Worm (Caenorhabditis elegans) whole organism, L2 larva: ENCODE results near the gene K12G11.6.
A peak's percentile ranks its signal among the peaks of the same experiment; 100 is the strongest.

Source experiments
- C34F6.9 ChIP-seq: fragments of 150-350 bp; optimal IDR thresholded peaks from 2 replicates; lab custom pipeline; 2014; ENCODE audit warnings: missing biosample characterization, missing genetic modification characterization
- F13H6.1 ChIP-seq: sonication (generic microtip); optimal IDR thresholded peaks from 2 replicates; lab custom pipeline; 2016; ENCODE audit warnings: missing genetic modification characterization, missing compliant biosample characterization
- R02D3.7 ChIP-seq: fragments of 150-350 bp; optimal IDR thresholded peaks from 2 replicates; lab custom pipeline; 2014; ENCODE audit warnings: missing biosample characterization, missing genetic modification characterization
- Y55F3AM.14 ChIP-seq: fragments of 200-800 bp; sonication (Bioruptor generic); optimal IDR thresholded peaks from 2 replicates; lab custom pipeline; 2018; ENCODE audit warnings: mild to moderate bottlenecking, missing genetic modification characterization, missing compliant biosample characterization
- ZK546.5 ChIP-seq: sonication (generic microtip); optimal IDR thresholded peaks from 2 replicates; lab custom pipeline; 2017; ENCODE audit warnings: missing biosample characterization, missing genetic modification characterization
- alr-1 ChIP-seq: fragments of 150-350 bp; optimal IDR thresholded peaks from 2 replicates; lab custom pipeline; 2014; ENCODE audit warnings: missing biosample characterization, missing genetic modification characterization
- aly-2 ChIP-seq: fragments of 150-350 bp; optimal IDR thresholded peaks from 2 replicates; lab custom pipeline; 2014; ENCODE audit warnings: missing biosample characterization, missing genetic modification characterization
- ama-1 ChIP-seq: fragments of 150-350 bp; optimal IDR thresholded peaks from 2 replicates; lab custom pipeline; 2018; ENCODE audit warnings: inconsistent platforms
- blmp-1 ChIP-seq: sonication (generic microtip); optimal IDR thresholded peaks from 2 replicates; lab custom pipeline; 2017; ENCODE audit warnings: missing genetic modification characterization, mild to moderate bottlenecking, missing compliant biosample characterization, antibody characterized with exemption, moderate library complexity; ENCODE audit not compliant: insufficient read depth
- ceh-16 ChIP-seq: fragments of 150-350 bp; optimal IDR thresholded peaks from 2 replicates; lab custom pipeline; 2014; ENCODE audit warnings: missing biosample characterization, missing genetic modification characterization
- ceh-82 ChIP-seq: fragments of 150-350 bp; optimal IDR thresholded peaks from 2 replicates; lab custom pipeline; 2014; ENCODE audit warnings: missing biosample characterization, missing genetic modification characterization
- crh-2 ChIP-seq: sonication (generic microtip); optimal IDR thresholded peaks from 2 replicates; lab custom pipeline; 2017; ENCODE audit warnings: missing biosample characterization, missing genetic modification characterization
- dmd-4 ChIP-seq: sonication (generic microtip); optimal IDR thresholded peaks from 2 replicates; lab custom pipeline; 2017; ENCODE audit warnings: missing biosample characterization, missing genetic modification characterization
- egl-27 ChIP-seq: sonication (generic microtip); optimal IDR thresholded peaks from 3 replicates; lab custom pipeline; 2017; ENCODE audit warnings: missing biosample characterization, missing genetic modification reagents, missing genetic modification characterization
- elt-1 ChIP-seq: fragments of 150-350 bp; optimal IDR thresholded peaks from 2 replicates; lab custom pipeline; 2014; ENCODE audit warnings: missing biosample characterization, missing genetic modification characterization
- elt-3 ChIP-seq: sonication (generic microtip); optimal IDR thresholded peaks from 2 replicates; lab custom pipeline; 2017; ENCODE audit warnings: missing biosample characterization, missing genetic modification characterization
- fos-1 ChIP-seq: fragments of 150-350 bp; optimal IDR thresholded peaks from 2 replicates; lab custom pipeline; 2014; ENCODE audit warnings: missing biosample characterization, missing genetic modification characterization
- gmeb-1 ChIP-seq: fragments of 150-350 bp; optimal IDR thresholded peaks from 2 replicates; lab custom pipeline; 2014; ENCODE audit warnings: missing biosample characterization, missing genetic modification characterization
- lin-11 ChIP-seq: fragments of 150-350 bp; sonication (generic microtip); optimal IDR thresholded peaks from 2 replicates; lab custom pipeline; 2014; ENCODE audit warnings: missing biosample characterization, missing genetic modification characterization, inconsistent platforms, mixed read lengths
- lin-13 ChIP-seq: fragments of 150-350 bp; optimal IDR thresholded peaks from 2 replicates; lab custom pipeline; 2014; ENCODE audit warnings: missing biosample characterization, missing genetic modification reagents, missing genetic modification characterization
- lin-39 ChIP-seq: fragments of 150-350 bp; optimal IDR thresholded peaks from 2 replicates; lab custom pipeline; 2014; ENCODE audit warnings: missing biosample characterization, missing genetic modification reagents, missing genetic modification characterization
- lsy-2 ChIP-seq, 2 experiments: fragments of 150-350 bp in 1 of 2; sonication (generic microtip) in 1 of 2; optimal IDR thresholded peaks; 2 replicates each; lab custom pipeline; 2014 to 2017; ENCODE audit warnings: missing biosample characterization in 2 of 2, missing genetic modification characterization in 2 of 2
- mab-5 ChIP-seq: fragments of 150-350 bp; optimal IDR thresholded peaks from 2 replicates; lab custom pipeline; 2014; ENCODE audit warnings: missing biosample characterization, missing genetic modification characterization
- mbf-1 ChIP-seq: sonication (generic microtip); optimal IDR thresholded peaks from 2 replicates; lab custom pipeline; 2017; ENCODE audit warnings: missing biosample characterization, missing genetic modification characterization
- mdl-1 ChIP-seq, 2 experiments: fragments of 150-350 bp in 1 of 2; sonication (generic microtip) in 1 of 2; optimal IDR thresholded peaks; 2 replicates each; lab custom pipeline; 2017; ENCODE audit warnings: missing biosample characterization in 2 of 2, missing genetic modification characterization in 2 of 2
- nhr-10 ChIP-seq: sonication (generic microtip); optimal IDR thresholded peaks from 2 replicates; lab custom pipeline; 2017; ENCODE audit warnings: missing biosample characterization, missing genetic modification characterization
- nhr-11 ChIP-seq: fragments of 150-350 bp; optimal IDR thresholded peaks from 2 replicates; lab custom pipeline; 2014; ENCODE audit warnings: missing biosample characterization, missing genetic modification characterization
- nhr-12 ChIP-seq: fragments of 150-350 bp; optimal IDR thresholded peaks from 2 replicates; lab custom pipeline; 2014; ENCODE audit warnings: missing biosample characterization, missing genetic modification characterization
- nhr-129 ChIP-seq: fragments of 150-350 bp; optimal IDR thresholded peaks from 2 replicates; lab custom pipeline; 2014; ENCODE audit warnings: missing biosample characterization, missing genetic modification characterization
- nhr-21 ChIP-seq: fragments of 150-350 bp; optimal IDR thresholded peaks from 2 replicates; lab custom pipeline; 2014; ENCODE audit warnings: missing biosample characterization, missing genetic modification characterization
- nhr-23 ChIP-seq: fragments of 150-350 bp; optimal IDR thresholded peaks from 2 replicates; lab custom pipeline; 2014; ENCODE audit warnings: missing biosample characterization, missing genetic modification reagents, missing genetic modification characterization
- nhr-237 ChIP-seq: fragments of 150-350 bp; optimal IDR thresholded peaks from 2 replicates; lab custom pipeline; 2014; ENCODE audit warnings: missing biosample characterization, missing genetic modification characterization
- nhr-25 ChIP-seq: fragments of 150-350 bp; sonication (generic microtip); optimal IDR thresholded peaks from 3 replicates; lab custom pipeline; 2014; ENCODE audit warnings: missing biosample characterization, missing genetic modification characterization
- nhr-6 ChIP-seq: fragments of 150-350 bp; optimal IDR thresholded peaks from 2 replicates; lab custom pipeline; 2014; ENCODE audit warnings: missing biosample characterization, missing genetic modification characterization
- nhr-77 ChIP-seq: fragments of 150-350 bp; optimal IDR thresholded peaks from 2 replicates; lab custom pipeline; 2014; ENCODE audit warnings: missing biosample characterization, missing genetic modification characterization
- peb-1 ChIP-seq: fragments of 150-350 bp; optimal IDR thresholded peaks from 2 replicates; lab custom pipeline; 2014; ENCODE audit warnings: missing biosample characterization, missing genetic modification characterization
- sem-4 ChIP-seq: fragments of 150-350 bp; optimal IDR thresholded peaks from 2 replicates; lab custom pipeline; 2014; ENCODE audit warnings: missing biosample characterization, missing genetic modification reagents, missing genetic modification characterization
- sma-3 ChIP-seq: sonication (generic microtip); optimal IDR thresholded peaks from 2 replicates; lab custom pipeline; 2016; ENCODE audit warnings: missing genetic modification reagents, missing genetic modification characterization, missing compliant biosample characterization
- sma-9 ChIP-seq, 2 experiments: fragments of 150-350 bp in 1 of 2; sonication (generic microtip) in 1 of 2; optimal IDR thresholded peaks; 2 replicates each; lab custom pipeline; 2014 to 2016; ENCODE audit warnings: missing genetic modification characterization in 2 of 2, mild to moderate bottlenecking in 1 of 2, missing biosample characterization in 1 of 2, missing compliant biosample characterization in 1 of 2, missing genetic modification reagents in 1 of 2, moderate library complexity in 1 of 2
- snpc-4 ChIP-seq: fragments of 150-350 bp; optimal IDR thresholded peaks from 2 replicates; lab custom pipeline; 2014; ENCODE audit warnings: missing biosample characterization, missing genetic modification characterization
- unc-39 ChIP-seq: fragments of 150-350 bp; optimal IDR thresholded peaks from 2 replicates; lab custom pipeline; 2014; ENCODE audit warnings: missing biosample characterization, missing genetic modification characterization
- unc-55 ChIP-seq: fragments of 150-350 bp; sonication (generic microtip); optimal IDR thresholded peaks from 3 replicates; lab custom pipeline; 2014; ENCODE audit warnings: missing biosample characterization, missing genetic modification reagents, missing genetic modification characterization
- unc-62 ChIP-seq: fragments of 150-350 bp; optimal IDR thresholded peaks from 2 replicates; lab custom pipeline; 2014; ENCODE audit warnings: missing biosample characterization, missing genetic modification reagents, missing genetic modification characterization
- zag-1 ChIP-seq: fragments of 150-350 bp; optimal IDR thresholded peaks from 2 replicates; lab custom pipeline; 2014; ENCODE audit warnings: missing biosample characterization, missing genetic modification characterization
- ztf-4 ChIP-seq: fragments of 150-350 bp; optimal IDR thresholded peaks from 2 replicates; lab custom pipeline; 2014; ENCODE audit warnings: missing biosample characterization, missing genetic modification characterization

K12G11.6 gene

DNA sequence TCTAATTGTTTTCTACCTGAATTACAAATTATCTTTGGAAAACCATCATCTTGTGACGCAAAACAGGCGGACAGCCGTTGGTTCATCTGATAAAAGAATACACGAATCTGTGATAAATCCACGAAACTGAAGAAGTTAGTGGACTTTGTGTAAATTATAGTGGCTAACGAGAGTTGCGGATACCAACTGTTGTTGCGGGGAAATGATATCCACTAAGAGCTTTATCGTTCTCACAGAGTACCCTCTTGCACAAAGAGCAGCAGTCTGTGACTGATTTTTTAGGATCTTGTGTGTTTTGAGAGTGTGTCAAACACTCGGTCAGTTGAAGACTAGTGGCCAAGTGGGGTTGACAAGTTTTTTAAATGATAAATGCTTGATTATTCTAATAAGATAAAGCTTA is 25.5 kb downstream of the K12G11.6 start:
- TF ChIP-seq sem-4 (tag; lab: Kevin White, UChicago): no peak
- TF ChIP-seq nhr-129 (tag; lab: Kevin White, UChicago): peak; percentile 11

DNA sequence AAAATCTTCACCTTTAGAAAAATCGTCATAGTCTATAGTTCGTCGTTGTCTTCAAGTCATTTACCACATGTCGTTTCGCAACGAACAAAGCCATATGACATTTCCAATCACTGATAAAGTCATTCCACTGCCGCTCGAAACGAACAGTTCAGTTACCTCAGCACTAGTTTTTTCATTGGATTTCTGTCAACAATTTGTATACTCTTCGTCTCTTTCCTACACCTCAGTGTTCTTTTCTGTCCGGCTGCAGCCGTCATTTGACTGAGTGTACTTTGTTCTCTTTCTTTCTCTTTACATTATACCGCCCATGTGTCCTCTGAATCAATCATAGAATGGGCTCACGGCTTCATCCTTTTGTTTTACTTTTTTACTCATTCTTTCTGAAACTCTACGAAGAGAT is 27.1 kb downstream of the K12G11.6 start:
- no peak for TF ChIP-seq zag-1 (tag; lab: Kevin White, UChicago)
- peak in 1 of 2 experiments; percentile 41 for TF ChIP-seq lsy-2 (tag; optimal IDR thresholded peaks at IDR 0.05; lab: Kevin White, UChicago)
- no peak for TF ChIP-seq mab-5
- TF ChIP-seq crh-2 (tag; lab: Kevin White, UChicago): peak; percentile 27
- TF ChIP-seq nhr-23 (tag; lab: Kevin White, UChicago): no peak
- TF ChIP-seq fos-1 (tag; lab: Kevin White, UChicago): peak; percentile 39
- peak; percentile 29 for TF ChIP-seq sem-4 (tag; lab: Kevin White, UChicago)
- peak; percentile 33 for TF ChIP-seq nhr-25 (tag; lab: Kevin White, UChicago)
- no peak for TF ChIP-seq unc-62 (GFP tag; lab: Kevin White, UChicago)
- peak; percentile 38 for TF ChIP-seq sma-3
- TF ChIP-seq Y55F3AM.14: peak; percentile 25
- peak; percentile 81 for TF ChIP-seq unc-55 (GFP tag; lab: Kevin White, UChicago)
- TF ChIP-seq gmeb-1: no peak
- TF ChIP-seq ZK546.5 (tag; lab: Kevin White, UChicago): no peak
- TF ChIP-seq alr-1 (tag; lab: Kevin White, UChicago): no peak
- peak; percentile 24 for TF ChIP-seq snpc-4
- TF ChIP-seq nhr-12 (tag; lab: Kevin White, UChicago): no peak
- TF ChIP-seq lin-11 (tag; lab: Kevin White, UChicago): no peak
- TF ChIP-seq F13H6.1 (tag; lab: Kevin White, UChicago): peak; percentile 49
- no peak for TF ChIP-seq ceh-16 (tag; lab: Kevin White, UChicago)
- TF ChIP-seq nhr-21 (tag; lab: Kevin White, UChicago): peak; percentile 37
- TF ChIP-seq lin-39 (tag; lab: Kevin White, UChicago): no peak
- TF ChIP-seq nhr-6 (tag; lab: Kevin White, UChicago): no peak
- peak; percentile 40 for TF ChIP-seq sma-9 (GFP tag; optimal IDR thresholded peaks at IDR 0.05; lab: Kevin White, UChicago)
- no peak for TF ChIP-seq sma-9 (tag; optimal IDR thresholded peaks at IDR 0.05; lab: Kevin White, UChicago)
- TF ChIP-seq nhr-129 (tag; lab: Kevin White, UChicago): peak; percentile 68
- TF ChIP-seq C34F6.9 (tag; lab: Kevin White, UChicago): peak; percentile 36
- TF ChIP-seq peb-1: no peak

DNA sequence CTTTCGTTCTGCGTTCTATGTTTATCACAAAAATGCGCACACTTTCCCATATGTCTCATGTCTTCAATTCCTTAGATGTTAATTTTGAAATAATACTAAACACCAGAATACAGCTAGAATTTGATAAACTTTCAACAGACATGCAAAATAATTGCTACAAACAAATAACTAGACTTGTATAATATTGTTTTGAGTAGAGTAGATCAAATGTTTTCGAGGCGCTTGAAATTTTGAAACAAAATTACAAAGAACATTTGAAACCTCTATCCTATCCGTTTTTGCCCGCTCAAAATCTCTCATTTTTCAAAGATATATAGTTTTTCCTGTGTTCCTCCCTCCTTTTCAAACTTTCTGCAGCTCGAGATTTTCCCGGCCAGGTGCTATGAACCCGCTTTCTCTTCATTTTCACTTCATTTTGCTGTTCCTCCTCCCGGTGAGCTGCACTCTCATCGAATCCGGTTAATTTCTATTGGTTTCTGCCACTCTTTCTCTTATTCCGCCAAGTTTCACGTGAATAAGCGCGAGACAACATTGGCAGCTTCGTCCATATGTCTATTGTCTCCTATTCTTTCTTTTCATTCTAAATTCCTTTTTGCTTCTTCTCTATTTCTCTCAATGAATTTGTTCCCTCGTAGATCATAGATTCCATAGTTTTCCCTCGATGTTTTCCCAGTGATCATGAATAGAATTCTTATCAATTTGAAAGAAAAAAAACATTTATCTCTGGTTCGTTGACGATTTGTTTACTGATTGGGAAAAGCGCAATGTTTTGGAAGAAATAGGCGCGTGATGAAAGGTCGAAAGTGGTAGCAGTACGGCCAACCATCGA is 27.8 kb downstream of the K12G11.6 start:
- TF ChIP-seq nhr-6 (tag; lab: Kevin White, UChicago) (no peak), peb-1 (no peak), aly-2 (tag; lab: Kevin White, UChicago) (no peak), nhr-77 (tag; lab: Kevin White, UChicago) (no peak), unc-62 (GFP tag; lab: Kevin White, UChicago) (no peak), nhr-12 (tag; lab: Kevin White, UChicago) (no peak), nhr-129 (tag; lab: Kevin White, UChicago) (peak; percentile 63), elt-3 (tag; lab: Kevin White, UChicago) (no peak), elt-1 (no peak), zag-1 (tag; lab: Kevin White, UChicago) (no peak), blmp-1 (tag; lab: Kevin White, UChicago) (no peak), sma-9 (GFP tag; optimal IDR thresholded peaks at IDR 0.05; lab: Kevin White, UChicago) (peak; percentile 49), sma-9 (tag; optimal IDR thresholded peaks at IDR 0.05; lab: Kevin White, UChicago) (no peak), nhr-23 (tag; lab: Kevin White, UChicago) (no peak), nhr-11 (no peak), Y55F3AM.14 (no peak), ZK546.5 (tag; lab: Kevin White, UChicago) (no peak), gmeb-1 (no peak), egl-27 (tag; lab: Kevin White, UChicago) (no peak), R02D3.7 (tag; lab: Kevin White, UChicago) (no peak), C34F6.9 (tag; lab: Kevin White, UChicago) (peak; percentile 62), nhr-21 (tag; lab: Kevin White, UChicago) (no peak), mab-5 (no peak), nhr-25 (tag; lab: Kevin White, UChicago) (no peak), lin-13 (GFP tag; lab: Kevin White, UChicago) (no peak), dmd-4 (tag; lab: Kevin White, UChicago) (no peak), nhr-10 (tag; lab: Kevin White, UChicago) (no peak), F13H6.1 (tag; lab: Kevin White, UChicago) (peak; percentile 42), mdl-1 (tag; optimal IDR thresholded peaks at IDR 0.05; lab: Kevin White, UChicago) (no peak), nhr-237 (tag; lab: Kevin White, UChicago) (no peak), ceh-82 (tag; lab: Kevin White, UChicago) (no peak), unc-55 (GFP tag; lab: Kevin White, UChicago) (peak; percentile 27), unc-39 (tag; lab: Kevin White, UChicago) (no peak), ztf-4 (tag; lab: Kevin White, UChicago) (no peak), lin-11 (tag; lab: Kevin White, UChicago) (no peak), fos-1 (tag; lab: Kevin White, UChicago) (peak; percentile 9), lin-39 (tag; lab: Kevin White, UChicago) (no peak), snpc-4 (no peak), mbf-1 (tag; lab: Kevin White, UChicago) (no peak), ama-1 (no peak)
